Fruit fly (Drosophila melanogaster) whole organism, embryonic: ENCODE measurements around the gene Best3.
A peak's percentile ranks its signal among the peaks of the same experiment; 100 is the strongest.

Experiments
- Atf-2 ChIP-seq: fragments of 200-800 bp; sonication (Bioruptor generic); optimal IDR thresholded peaks from 2 replicates; lab custom pipeline; 2016; ENCODE audit warnings: missing biosample characterization, missing genetic modification characterization
- BEAF-32 ChIP-seq: fragments of 200-800 bp; sonication (Bioruptor generic); optimal IDR thresholded peaks from 3 replicates; lab custom pipeline; 2017; ENCODE audit warnings: missing biosample characterization, missing genetic modification characterization, mild to moderate bottlenecking, moderate library complexity, missing genetic modification reagents
- Blimp-1 ChIP-seq: fragments of 200-800 bp; sonication (Bioruptor generic); optimal IDR thresholded peaks from 3 replicates; lab custom pipeline; 2018; ENCODE audit warnings: missing biosample characterization, missing genetic modification characterization, mild to moderate bottlenecking, moderate library complexity, missing genetic modification reagents
- CG10267 ChIP-seq: fragments of 200-800 bp; sonication (Bioruptor generic); optimal IDR thresholded peaks from 2 replicates; lab custom pipeline; 2018; ENCODE audit warnings: missing biosample characterization, mild to moderate bottlenecking, missing genetic modification characterization, moderate library complexity
- CG10959 ChIP-seq: fragments of 200-800 bp; sonication (Bioruptor generic); IDR thresholded peaks from 2 replicates; pipeline ENCODE4 v1.3.6; 2022; ENCODE audit warnings: missing biosample characterization, missing genetic modification characterization
- CG11398 ChIP-seq: fragments of 200-800 bp; sonication (Bioruptor generic); optimal IDR thresholded peaks from 2 replicates; lab custom pipeline; 2016; ENCODE audit warnings: missing biosample characterization, missing genetic modification characterization
- CG12299 ChIP-seq: fragments of 200-800 bp; sonication (Bioruptor generic); optimal IDR thresholded peaks from 2 replicates; lab custom pipeline; 2018; ENCODE audit warnings: missing biosample characterization, mild to moderate bottlenecking, missing genetic modification characterization
- CG1233 ChIP-seq: fragments of 200-800 bp; sonication (Bioruptor generic); optimal IDR thresholded peaks from 4 replicates; lab custom pipeline; 2018; ENCODE audit warnings: missing biosample characterization, mild to moderate bottlenecking, missing genetic modification characterization
- CG12659 ChIP-seq: fragments of 200-800 bp; sonication (Bioruptor generic); optimal IDR thresholded peaks from 3 replicates; lab custom pipeline; 2017; ENCODE audit warnings: mild to moderate bottlenecking, missing biosample characterization, missing genetic modification reagents, missing genetic modification characterization
- CG14710 ChIP-seq: fragments of 200-800 bp; sonication (Bioruptor generic); optimal IDR thresholded peaks from 3 replicates; lab custom pipeline; 2019; ENCODE audit warnings: missing biosample characterization, mild to moderate bottlenecking, missing genetic modification characterization, moderate library complexity
- CG15479 ChIP-seq: fragments of 200-800 bp; sonication (Bioruptor generic); optimal IDR thresholded peaks from 3 replicates; lab custom pipeline; 2019; ENCODE audit warnings: missing biosample characterization, mild to moderate bottlenecking, missing genetic modification characterization, moderate library complexity
- CG17186 ChIP-seq: fragments of 200-800 bp; sonication (Bioruptor generic); optimal IDR thresholded peaks from 3 replicates; lab custom pipeline; 2017; ENCODE audit warnings: missing biosample characterization, missing genetic modification reagents, missing genetic modification characterization
- CG1832 ChIP-seq: fragments of 200-800 bp; sonication (Bioruptor generic); optimal IDR thresholded peaks from 2 replicates; lab custom pipeline; 2017; ENCODE audit warnings: missing biosample characterization, mild to moderate bottlenecking, missing genetic modification characterization, inconsistent platforms
- CG2712 ChIP-seq: fragments of 200-800 bp; optimal IDR thresholded peaks from 3 replicates; lab custom pipeline; 2019; ENCODE audit warnings: missing biosample characterization, mild to moderate bottlenecking, missing genetic modification characterization, moderate library complexity
- CG30431 ChIP-seq: fragments of 200-800 bp; sonication (Bioruptor generic); optimal IDR thresholded peaks from 2 replicates; lab custom pipeline; 2017; ENCODE audit warnings: missing biosample characterization, missing genetic modification characterization
- CG3847 ChIP-seq: fragments of 200-800 bp; sonication (Bioruptor generic); IDR thresholded peaks from 2 replicates; pipeline ENCODE4 v1.3.6; 2022; ENCODE audit warnings: missing biosample characterization, missing genetic modification characterization
- CG3995 ChIP-seq: fragments of 200-800 bp; sonication (Bioruptor generic); optimal IDR thresholded peaks from 3 replicates; lab custom pipeline; 2016; ENCODE audit warnings: missing biosample characterization, missing genetic modification characterization
- CG7556 ChIP-seq: fragments of 200-800 bp; sonication (Bioruptor generic); optimal IDR thresholded peaks from 2 replicates; lab custom pipeline; 2017; ENCODE audit warnings: missing biosample characterization, mild to moderate bottlenecking, missing genetic modification characterization
- CG9215 ChIP-seq: fragments of 200-800 bp; sonication (Bioruptor generic); IDR thresholded peaks from 2 replicates; pipeline ENCODE4 v1.3.6; 2022; ENCODE audit warnings: missing biosample characterization, missing genetic modification characterization
- CTCF ChIP-seq: fragments of 200-800 bp; sonication (Bioruptor generic); optimal IDR thresholded peaks from 2 replicates; lab custom pipeline; 2017; ENCODE audit warnings: missing biosample characterization, mild to moderate bottlenecking, missing genetic modification characterization, moderate library complexity
- Dek ChIP-seq: fragments of 200-800 bp; sonication (Bioruptor generic); optimal IDR thresholded peaks from 3 replicates; lab custom pipeline; 2019; ENCODE audit warnings: missing biosample characterization, mild to moderate bottlenecking, missing genetic modification characterization, moderate library complexity
- Dip2 ChIP-seq: fragments of 200-800 bp; sonication (Bioruptor generic); IDR thresholded peaks from 2 replicates; pipeline ENCODE4 v1.3.6; 2022; ENCODE audit warnings: missing biosample characterization, missing genetic modification characterization
- Hey ChIP-seq: fragments of 200-800 bp; sonication (Bioruptor generic); optimal IDR thresholded peaks from 3 replicates; lab custom pipeline; 2018; ENCODE audit warnings: missing biosample characterization, mild to moderate bottlenecking, missing genetic modification characterization
- Neu2 ChIP-seq: fragments of 200-800 bp; sonication (Bioruptor generic); optimal IDR thresholded peaks from 3 replicates; lab custom pipeline; 2016; ENCODE audit warnings: missing biosample characterization, missing genetic modification characterization, borderline replicate concordance
- Ptx1 ChIP-seq: fragments of 200-800 bp; sonication (Bioruptor generic); IDR thresholded peaks from 2 replicates; pipeline ENCODE4 v1.3.6; 2022; ENCODE audit warnings: missing biosample characterization, missing genetic modification characterization
- ab ChIP-seq: fragments of 200-800 bp; sonication (Bioruptor generic); optimal IDR thresholded peaks from 2 replicates; lab custom pipeline; 2016; ENCODE audit warnings: missing biosample characterization, missing genetic modification characterization
- al ChIP-seq: fragments of 200-800 bp; sonication (Bioruptor generic); IDR thresholded peaks from 2 replicates; pipeline ENCODE4 v1.3.6; 2022; ENCODE audit warnings: missing biosample characterization, missing genetic modification characterization
- aop ChIP-seq: fragments of 200-800 bp; sonication (Bioruptor generic); IDR thresholded peaks from 2 replicates; pipeline ENCODE4 v1.3.6; 2022; ENCODE audit warnings: missing biosample characterization, missing genetic modification characterization
- ara ChIP-seq: fragments of 200-800 bp; sonication (Bioruptor generic); IDR thresholded peaks from 2 replicates; pipeline ENCODE4 v1.3.6; 2022; ENCODE audit warnings: missing biosample characterization, missing genetic modification characterization
- cas ChIP-seq: fragments of 200-800 bp; sonication (Bioruptor generic); IDR thresholded peaks from 2 replicates; pipeline ENCODE4 v1.3.6; 2022; ENCODE audit warnings: missing biosample characterization, missing genetic modification characterization
- chm ChIP-seq: fragments of 200-800 bp; sonication (Bioruptor generic); IDR thresholded peaks from 2 replicates; pipeline ENCODE4 v1.3.6; 2022; ENCODE audit warnings: missing biosample characterization, missing genetic modification characterization
- crc ChIP-seq: fragments of 200-800 bp; sonication (Bioruptor generic); optimal IDR thresholded peaks from 2 replicates; lab custom pipeline; 2016; ENCODE audit warnings: missing biosample characterization, missing genetic modification characterization
- dmrt11E ChIP-seq: fragments of 200-800 bp; sonication (Bioruptor generic); optimal IDR thresholded peaks from 3 replicates; lab custom pipeline; 2018; ENCODE audit warnings: missing biosample characterization, mild to moderate bottlenecking, missing genetic modification characterization, moderate library complexity
- dysf ChIP-seq: fragments of 200-800 bp; sonication (Bioruptor generic); IDR thresholded peaks from 3 replicates; pipeline ENCODE4 v1.3.6; 2022; ENCODE audit warnings: missing biosample characterization, missing genetic modification characterization
- esg ChIP-seq: fragments of 200-800 bp; sonication (Bioruptor generic); conservative IDR thresholded peaks from 2 replicates; pipeline ENCODE4 v1.3.6; 2022; ENCODE audit warnings: missing biosample characterization, missing genetic modification characterization
- fd96Cb ChIP-seq: fragments of 200-800 bp; sonication (Bioruptor generic); optimal IDR thresholded peaks from 2 replicates; lab custom pipeline; 2018; ENCODE audit warnings: missing biosample characterization, mild to moderate bottlenecking, missing genetic modification characterization, moderate library complexity
- gem ChIP-seq: fragments of 200-800 bp; sonication (Bioruptor generic); optimal IDR thresholded peaks from 2 replicates; lab custom pipeline; 2019; ENCODE audit warnings: missing biosample characterization, mild to moderate bottlenecking, missing genetic modification characterization, moderate library complexity
- grn ChIP-seq: fragments of 200-800 bp; sonication (Bioruptor generic); optimal IDR thresholded peaks from 3 replicates; lab custom pipeline; 2017; ENCODE audit warnings: missing biosample characterization, missing genetic modification characterization
- inv ChIP-seq: fragments of 200-800 bp; sonication (Bioruptor generic); IDR thresholded peaks from 2 replicates; pipeline ENCODE4 v1.3.6; 2022; ENCODE audit warnings: missing biosample characterization, missing genetic modification characterization; ENCODE audit not compliant: partially characterized antibody
- kni ChIP-seq: fragments of 200-800 bp; sonication (Bioruptor generic); optimal IDR thresholded peaks from 3 replicates; lab custom pipeline; 2017; ENCODE audit warnings: mild to moderate bottlenecking, missing biosample characterization, missing genetic modification reagents, missing genetic modification characterization
- pfk ChIP-seq: fragments of 200-800 bp; sonication (Bioruptor generic); optimal IDR thresholded peaks from 2 replicates; lab custom pipeline; 2018; ENCODE audit warnings: missing biosample characterization, mild to moderate bottlenecking, missing genetic modification characterization, moderate library complexity
- phol ChIP-seq: fragments of 200-800 bp; sonication (Bioruptor generic); optimal IDR thresholded peaks from 3 replicates; lab custom pipeline; 2018; ENCODE audit warnings: missing biosample characterization, mild to moderate bottlenecking, missing genetic modification characterization, moderate library complexity
- prd ChIP-seq, 3 experiments: fragments of >200 bp in 2 of 3; fragments of 200-800 bp in 1 of 3; sonication (Bioruptor generic) in 1 of 3; optimal IDR thresholded peaks in 2 of 3; IDR thresholded peaks in 1 of 3; 2 replicates in 2 of 3; 3 replicates in 1 of 3; pipeline versions ENCODE4 v1.3.6 to Lab custom; 2017 to 2022; ENCODE audit warnings: missing biosample characterization in 1 of 3, missing genetic modification characterization in 1 of 3
- sens ChIP-seq: fragments of 200-800 bp; sonication (Bioruptor generic); peaks from one replicate; lab custom pipeline; 2016; ENCODE audit warnings: missing biosample characterization, missing genetic modification characterization
- tio ChIP-seq: fragments of 200-800 bp; sonication (Bioruptor generic); optimal IDR thresholded peaks from 2 replicates; lab custom pipeline; 2017; ENCODE audit warnings: missing biosample characterization, missing genetic modification characterization, inconsistent platforms
- tll ChIP-seq, 2 experiments: fragments of 200-800 bp in 1 of 2; fragments of >200 bp in 1 of 2; sonication (Bioruptor generic) in 1 of 2; optimal IDR thresholded peaks; 2 replicates each; lab custom pipeline; 2017 to 2019; ENCODE audit warnings: missing biosample characterization in 2 of 2, missing genetic modification characterization in 2 of 2, mild to moderate bottlenecking in 1 of 2, moderate library complexity in 1 of 2
- tup ChIP-seq: fragments of 200-800 bp; sonication (Bioruptor generic); optimal IDR thresholded peaks from 2 replicates; lab custom pipeline; 2016; ENCODE audit warnings: missing biosample characterization, mild to moderate bottlenecking, missing genetic modification characterization, moderate library complexity
- usp ChIP-seq: fragments of >200 bp; optimal IDR thresholded peaks from 2 replicates; lab custom pipeline; 2017; ENCODE audit warnings: missing biosample characterization, missing genetic modification characterization
- vvl ChIP-seq: fragments of 200-800 bp; sonication (Bioruptor generic); IDR thresholded peaks from 2 replicates; pipeline ENCODE4 v1.3.6; 2022; ENCODE audit warnings: missing biosample characterization, missing genetic modification characterization
- zen ChIP-seq: fragments of 200-800 bp; sonication (Bioruptor generic); optimal IDR thresholded peaks from 3 replicates; lab custom pipeline; 2018; ENCODE audit warnings: missing biosample characterization, mild to moderate bottlenecking, missing genetic modification characterization, moderate library complexity

Gene Best3

DNA sequence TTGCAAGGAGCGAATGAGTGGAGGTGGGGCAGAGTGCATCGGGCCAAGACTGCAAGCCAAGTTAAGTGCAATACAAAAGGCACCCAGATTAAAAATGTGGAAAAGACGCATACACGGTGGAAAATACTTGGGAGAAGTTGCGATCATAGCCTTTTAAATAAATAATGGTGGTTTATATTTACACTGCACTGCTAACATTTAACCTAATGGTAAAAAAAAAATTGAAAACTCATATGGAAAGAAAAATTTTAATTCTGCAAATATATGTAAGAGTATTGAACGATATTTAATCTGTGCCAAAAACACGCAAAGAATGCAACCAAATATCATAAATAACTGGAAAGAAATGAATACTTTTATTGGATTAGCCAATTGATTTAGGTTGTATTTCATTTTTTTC is 12.4 kb upstream of the Best3 start (continued):
- TF ChIP-seq dmrt11E (tag; lab: Kevin White, UChicago) (peak; percentile 62), prd (optimal IDR thresholded peaks at IDR 0.05; lab: Kevin White, UChicago) (no peak), prd (GFP tag; IDR thresholded peaks at IDR 0.05; lab: Robert Waterston, UW) (no peak; the same call in 2 of the 3 replicates), dysf (GFP tag; lab: Robert Waterston, UW) (no peak), CG14710 (tag; lab: Kevin White, UChicago) (peak; percentile 32), CG15479 (GFP tag; lab: Kevin White, UChicago) (no peak), CG3995 (no peak), vvl (GFP tag; lab: Robert Waterston, UW) (no peak), tup (GFP tag; lab: Kevin White, UChicago) (no peak), esg (GFP tag; lab: Robert Waterston, UW) (no peak), zen (tag; lab: Kevin White, UChicago) (peak; percentile 49), CG7556 (no peak), sens (GFP tag; lab: Kevin White, UChicago) (peak; percentile 85), CG12659 (GFP tag; lab: Kevin White, UChicago) (no peak), CG1832 (GFP tag; lab: Kevin White, UChicago) (no peak), Atf-2 (peak; percentile 8), CG3847 (GFP tag; lab: Robert Waterston, UW) (no peak), Dek (tag; lab: Kevin White, UChicago) (no peak), CG30431 (GFP tag; lab: Kevin White, UChicago) (no peak), CG2712 (no peak), CG17186 (GFP tag; lab: Kevin White, UChicago) (no peak), phol (tag; lab: Kevin White, UChicago) (peak; percentile 23), CG10959 (GFP tag; lab: Robert Waterston, UW) (0 out of 2 replicates have a peak, but pooled peaks have one; percentile 7), CG9215 (no peak), tll (GFP tag; optimal IDR thresholded peaks at IDR 0.05; lab: Kevin White, UChicago) (no peak), CG1233 (GFP tag; lab: Kevin White, UChicago) (no peak), inv (GFP tag; lab: Robert Waterston, UW) (no peak), ara (GFP tag; lab: Robert Waterston, UW) (no peak), gem (tag; lab: Kevin White, UChicago) (peak; percentile 33), usp (GFP tag; lab: Kevin White, UChicago) (no peak), CG10267 (tag; lab: Kevin White, UChicago) (peak; percentile 22), CG12299 (tag; lab: Kevin White, UChicago) (no peak), crc (no peak), grn (GFP tag; lab: Kevin White, UChicago) (no peak), BEAF-32 (GFP tag; lab: Kevin White, UChicago) (no peak), CG11398 (GFP tag; lab: Kevin White, UChicago) (no peak), al (GFP tag; lab: Robert Waterston, UW) (no peak), Hey (no peak), Blimp-1 (GFP tag; lab: Kevin White, UChicago) (no peak), kni (GFP tag; lab: Kevin White, UChicago) (no peak), fd96Cb (tag; lab: Kevin White, UChicago) (no peak), aop (GFP tag; lab: Robert Waterston, UW) (no peak), cas (GFP tag; lab: Robert Waterston, UW) (no peak), pfk (GFP tag; lab: Kevin White, UChicago) (no peak), tio (peak; percentile 15), ab (GFP tag; lab: Kevin White, UChicago) (no peak), Dip2 (GFP tag; lab: Robert Waterston, UW) (no peak), CTCF (GFP tag; lab: Kevin White, UChicago) (no peak), Ptx1 (no peak), chm (GFP tag; lab: Robert Waterston, UW) (no peak), Neu2 (GFP tag; lab: Kevin White, UChicago) (peak; percentile 16)
